Fruit fly (Drosophila melanogaster): ENCODE data around the gene Ugt304A1.

Ugt304A1 gene

DNA sequence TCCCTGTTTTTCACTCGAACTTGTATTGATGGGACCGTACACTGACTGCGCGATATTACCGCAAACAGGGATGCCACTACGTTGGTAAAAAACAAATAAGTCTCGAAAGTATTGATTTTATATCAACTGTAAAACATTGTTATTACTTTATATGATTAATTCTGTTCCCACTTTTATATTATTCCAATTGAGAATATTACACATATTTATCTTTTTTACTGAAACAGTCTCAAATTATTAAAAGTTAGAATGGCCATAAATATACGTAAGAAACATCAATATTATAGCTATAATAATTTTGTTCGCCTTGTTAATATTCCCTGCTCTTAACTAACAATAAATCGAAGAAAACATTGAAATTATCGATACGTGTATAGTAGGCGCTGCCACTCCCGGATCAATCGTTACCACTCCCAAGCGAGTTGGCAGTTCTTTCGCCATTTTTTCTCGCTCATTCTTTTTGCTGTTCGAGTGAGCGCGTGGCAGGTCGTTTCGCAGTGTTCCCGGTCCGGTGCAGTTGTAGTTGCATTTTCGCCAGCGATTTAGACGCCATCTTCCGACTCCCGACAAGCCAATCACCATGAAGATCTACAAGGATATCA is 34.7 kb upstream of the Ugt304A1 start, which contains the start of the genes SdhC and Tctp (continued):
- TF ChIP-seq Ets97D (GFP tag; optimal IDR thresholded peaks at IDR 0.05) (peak; percentile 87), CG9437 (GFP tag; optimal IDR thresholded peaks at IDR 0.05) (peak; percentile 36), kay (GFP tag; optimal IDR thresholded peaks at IDR 0.05) (no peak), shn (GFP tag; optimal IDR thresholded peaks at IDR 0.05) (peak; percentile 38), danr (GFP tag; IDR thresholded peaks at IDR 0.05) (no peak), zf30C (GFP tag; optimal IDR thresholded peaks at IDR 0.05) (no peak), CG12744 (GFP tag; optimal IDR thresholded peaks at IDR 0.05) (no peak), twi (tag; optimal IDR thresholded peaks at IDR 0.05) (no peak), gsb-n (tag; optimal IDR thresholded peaks at IDR 0.05) (peak; percentile 45), croc (GFP tag; conservative IDR thresholded peaks at IDR 0.05) (no peak), esg (GFP tag; conservative IDR thresholded peaks at IDR 0.05) (no peak), CG2712 (tag; optimal IDR thresholded peaks at IDR 0.05) (peak; percentile 62), CG17359 (tag; optimal IDR thresholded peaks at IDR 0.05) (no peak), slbo (GFP tag; IDR thresholded peaks at IDR 0.05) (peak; percentile 24; the same call in 1 of the 2 replicates), br (optimal IDR thresholded peaks at IDR 0.05) (no peak), CG11456 (GFP tag; IDR thresholded peaks at IDR 0.05) (peak; percentile 23; the same call in 2 of the 3 replicates), HmgD (GFP tag; optimal IDR thresholded peaks at IDR 0.05) (peak; percentile 34), slou (GFP tag; optimal IDR thresholded peaks at IDR 0.05) (peak; percentile 3), CG11504 (tag; optimal IDR thresholded peaks at IDR 0.05) (peak; percentile 60), CG14710 (tag; optimal IDR thresholded peaks at IDR 0.05) (peak; percentile 89), unpg (GFP tag; optimal IDR thresholded peaks at IDR 0.05) (peak; percentile 32), gce (GFP tag; IDR thresholded peaks at IDR 0.05) (no peak), Hand (GFP tag; optimal IDR thresholded peaks at IDR 0.05) (no peak), bbx (GFP tag; IDR thresholded peaks at IDR 0.05; ENCODE audit: partially characterized antibody) (peak; percentile 56), CG17361 (GFP tag; IDR thresholded peaks at IDR 0.05) (peak; percentile 79), CG4424 (GFP tag; optimal IDR thresholded peaks at IDR 0.05) (peak; percentile 46), Hsf (GFP tag; optimal IDR thresholded peaks at IDR 0.05) (peak; percentile 64), tap (tag; optimal IDR thresholded peaks at IDR 0.05) (no peak), CG1602 (GFP tag; optimal IDR thresholded peaks at IDR 0.05) (peak; percentile 0), hkb (optimal IDR thresholded peaks at IDR 0.05) (peak; percentile 44), hkb (GFP tag; IDR thresholded peaks at IDR 0.05) (0 out of 2 replicates have a peak, but pooled peaks have one; percentile 7), CG15269 (tag; optimal IDR thresholded peaks at IDR 0.05) (peak; percentile 51), Vsx1 (GFP tag; optimal IDR thresholded peaks at IDR 0.05) (peak; percentile 24), CG4707 (GFP tag; optimal IDR thresholded peaks at IDR 0.05) (no peak), CG10959 (GFP tag; IDR thresholded peaks at IDR 0.05) (no peak), CG18011 (GFP tag; optimal IDR thresholded peaks at IDR 0.05) (no peak), repo (GFP tag; optimal IDR thresholded peaks at IDR 0.05) (no peak), Dll (GFP tag; IDR thresholded peaks at IDR 0.05; ENCODE audit: partially characterized antibody) (peak; percentile 61; the same call in 3 of the 4 replicates), CG34224 (GFP tag; IDR thresholded peaks at IDR 0.05; ENCODE audit: partially characterized antibody) (peak; percentile 32; the same call in 1 of the 3 replicates), Sry-δ (GFP tag; optimal IDR thresholded peaks at IDR 0.05) (peak; percentile 72), CrebB (tag; optimal IDR thresholded peaks at IDR 0.05) (no peak), wor (GFP tag; IDR thresholded peaks at IDR 0.05) (no peak), CG6791 (GFP tag; IDR thresholded peaks at IDR 0.05; ENCODE audit: partially characterized antibody) (peak; percentile 62), CG2889 (GFP tag; IDR thresholded peaks at IDR 0.05) (no peak), E2f2 (GFP tag; IDR thresholded peaks at IDR 0.05) (0 out of 2 replicates have a peak, but pooled peaks have one; percentile 18), pros (GFP tag; optimal IDR thresholded peaks at IDR 0.05) (no peak), knrl (GFP tag; IDR thresholded peaks at IDR 0.05; ENCODE audit: partially characterized antibody) (peak; percentile 48; the same call in 2 of the 3 replicates), dimm (GFP tag; IDR thresholded peaks at IDR 0.05) (no peak), CG10543 (GFP tag; optimal IDR thresholded peaks at IDR 0.05) (peak; percentile 79), CG4854 (GFP tag; optimal IDR thresholded peaks at IDR 0.05) (no peak)
